Fruit fly (Drosophila melanogaster) whole organism, prepupa: ENCODE data around the gene CG14518.

ENCODE experiments used
- Blimp-1 ChIP-seq: fragments of 200-800 bp; sonication (Bioruptor generic); optimal IDR thresholded peaks from 3 replicates; lab custom pipeline; 2017; ENCODE audit warnings: missing biosample characterization, missing genetic modification characterization, mild to moderate bottlenecking, moderate library complexity, missing genetic modification reagents
- CG10631 ChIP-seq: fragments of 200-800 bp; sonication (Bioruptor generic); optimal IDR thresholded peaks from 2 replicates; lab custom pipeline; 2016; ENCODE audit warnings: missing biosample characterization, missing genetic modification characterization
- CG10669 ChIP-seq: fragments of 200-800 bp; sonication (Bioruptor generic); optimal IDR thresholded peaks from 3 replicates; lab custom pipeline; 2018; ENCODE audit warnings: missing biosample characterization, mild to moderate bottlenecking, missing genetic modification characterization, moderate library complexity
- CG11294 ChIP-seq: fragments of 200-800 bp; sonication (Bioruptor generic); IDR thresholded peaks from 2 replicates; pipeline ENCODE4 v1.3.6; 2022; ENCODE audit warnings: missing biosample characterization, missing genetic modification characterization
- CG11762 ChIP-seq: fragments of 200-800 bp; sonication (Bioruptor generic); optimal IDR thresholded peaks from 3 replicates; lab custom pipeline; 2016; ENCODE audit warnings: missing biosample characterization, missing genetic modification characterization; ENCODE audit not compliant: insufficient read depth
- CG11902 ChIP-seq: fragments of 200-800 bp; sonication (Bioruptor generic); optimal IDR thresholded peaks from 3 replicates; lab custom pipeline; 2016; ENCODE audit warnings: missing biosample characterization, missing genetic modification characterization
- CG15336 ChIP-seq: fragments of 200-800 bp; sonication (Bioruptor generic); IDR thresholded peaks from 2 replicates; pipeline ENCODE4 v1.3.6; 2022; ENCODE audit warnings: missing biosample characterization, missing genetic modification characterization
- CG1621 ChIP-seq: fragments of 200-800 bp; sonication (Bioruptor generic); optimal IDR thresholded peaks from 3 replicates; lab custom pipeline; 2018; ENCODE audit warnings: missing biosample characterization, mild to moderate bottlenecking, missing genetic modification characterization
- CG16779 ChIP-seq: fragments of 200-800 bp; sonication (Bioruptor generic); optimal IDR thresholded peaks from 3 replicates; lab custom pipeline; 2017; ENCODE audit warnings: missing biosample characterization, mild to moderate bottlenecking, missing genetic modification characterization
- CG31627 ChIP-seq: fragments of 200-800 bp; sonication (Bioruptor generic); optimal IDR thresholded peaks from 3 replicates; lab custom pipeline; 2016; ENCODE audit warnings: missing biosample characterization, missing genetic modification characterization
- CG32006 ChIP-seq: fragments of 200-800 bp; sonication (Bioruptor generic); optimal IDR thresholded peaks from 3 replicates; lab custom pipeline; 2017; ENCODE audit warnings: missing biosample characterization, mild to moderate bottlenecking, missing genetic modification characterization
- CG3919 ChIP-seq: fragments of 200-800 bp; sonication (Bioruptor generic); optimal IDR thresholded peaks from 3 replicates; lab custom pipeline; 2016; ENCODE audit warnings: missing biosample characterization, missing genetic modification characterization
- CG4318 ChIP-seq: fragments of 200-800 bp; sonication (Bioruptor generic); optimal IDR thresholded peaks from 3 replicates; lab custom pipeline; 2017; ENCODE audit warnings: missing biosample characterization, mild to moderate bottlenecking, missing genetic modification characterization
- CG6163 ChIP-seq: fragments of 200-800 bp; sonication (Bioruptor generic); IDR thresholded peaks from 3 replicates; pipeline ENCODE4 v1.3.6; 2022; ENCODE audit warnings: missing biosample characterization, missing genetic modification characterization
- CG6276 ChIP-seq: fragments of 200-800 bp; sonication (Bioruptor generic); optimal IDR thresholded peaks from 2 replicates; lab custom pipeline; 2017; ENCODE audit warnings: missing biosample characterization, mild to moderate bottlenecking, missing genetic modification characterization
- CG6808 ChIP-seq: fragments of 200-800 bp; sonication (Bioruptor generic); optimal IDR thresholded peaks from 3 replicates; lab custom pipeline; 2017; ENCODE audit warnings: missing biosample characterization, missing genetic modification characterization, mild to moderate bottlenecking, moderate library complexity, missing genetic modification reagents
- CG6854 ChIP-seq: fragments of 200-800 bp; sonication (Bioruptor generic); optimal IDR thresholded peaks from 2 replicates; lab custom pipeline; 2017; ENCODE audit warnings: missing biosample characterization, mild to moderate bottlenecking, missing genetic modification characterization
- CG7368 ChIP-seq: fragments of 200-800 bp; sonication (Bioruptor generic); optimal IDR thresholded peaks from 3 replicates; lab custom pipeline; 2016; ENCODE audit warnings: missing biosample characterization, missing genetic modification characterization
- CG8119 ChIP-seq: fragments of 200-800 bp; sonication (Bioruptor generic); IDR thresholded peaks from 3 replicates; pipeline ENCODE4 v1.3.6; 2022; ENCODE audit warnings: missing biosample characterization, missing genetic modification characterization
- CG8632 ChIP-seq: fragments of 200-800 bp; sonication (Bioruptor generic); optimal IDR thresholded peaks from 3 replicates; lab custom pipeline; 2016; ENCODE audit warnings: missing biosample characterization, missing genetic modification characterization
- CG9139 ChIP-seq: fragments of 200-800 bp; sonication (Bioruptor generic); optimal IDR thresholded peaks from 3 replicates; lab custom pipeline; 2017; ENCODE audit warnings: missing biosample characterization, mild to moderate bottlenecking, missing genetic modification characterization
- Eip78C ChIP-seq: fragments of 200-800 bp; sonication (Bioruptor generic); peaks from one replicate; lab custom pipeline; 2016; ENCODE audit warnings: missing biosample characterization, missing genetic modification characterization
- Eip93F ChIP-seq: fragments of 200-800 bp; sonication (Bioruptor generic); optimal IDR thresholded peaks from 2 replicates; lab custom pipeline; 2016; ENCODE audit warnings: missing biosample characterization, mild to moderate bottlenecking, missing genetic modification characterization
- Ets96B ChIP-seq: fragments of 200-800 bp; optimal IDR thresholded peaks from 2 replicates; lab custom pipeline; 2019; ENCODE audit warnings: missing biosample characterization, mild to moderate bottlenecking, missing genetic modification characterization, moderate library complexity
- Hr38 ChIP-seq: sonication (Bioruptor generic); optimal IDR thresholded peaks from 2 replicates; lab custom pipeline; 2016; ENCODE audit warnings: missing biosample characterization, missing genetic modification characterization
- Hr4 ChIP-seq: fragments of 200-800 bp; sonication (Bioruptor generic); optimal IDR thresholded peaks from 3 replicates; lab custom pipeline; 2016; ENCODE audit warnings: missing biosample characterization, missing genetic modification characterization
- Lpt ChIP-seq: fragments of 200-800 bp; sonication (Bioruptor generic); optimal IDR thresholded peaks from 3 replicates; lab custom pipeline; 2016; ENCODE audit warnings: missing biosample characterization, missing genetic modification characterization
- Met ChIP-seq: fragments of 200-800 bp; sonication (Bioruptor generic); optimal IDR thresholded peaks from 3 replicates; lab custom pipeline; 2016; ENCODE audit warnings: missing biosample characterization, missing genetic modification characterization
- OdsH ChIP-seq: fragments of 200-800 bp; sonication (Bioruptor generic); optimal IDR thresholded peaks from 3 replicates; lab custom pipeline; 2016; ENCODE audit warnings: missing biosample characterization, missing genetic modification characterization
- Smox ChIP-seq: fragments of 200-800 bp; sonication (Bioruptor generic); optimal IDR thresholded peaks from 3 replicates; lab custom pipeline; 2016; ENCODE audit warnings: missing biosample characterization, missing genetic modification characterization
- Sox102F ChIP-seq: fragments of 200-800 bp; sonication (Bioruptor generic); optimal IDR thresholded peaks from 2 replicates; lab custom pipeline; 2016; ENCODE audit warnings: missing biosample characterization, mild to moderate bottlenecking, missing genetic modification characterization
- Sox14 ChIP-seq: fragments of 200-800 bp; sonication (Bioruptor generic); optimal IDR thresholded peaks from 3 replicates; lab custom pipeline; 2016; ENCODE audit warnings: missing biosample characterization, missing genetic modification characterization
- Sox15 ChIP-seq: fragments of 200-800 bp; sonication (Bioruptor generic); optimal IDR thresholded peaks from 3 replicates; lab custom pipeline; 2016; ENCODE audit warnings: missing biosample characterization, missing genetic modification characterization
- dac ChIP-seq: fragments of 200-800 bp; sonication (Bioruptor generic); optimal IDR thresholded peaks from 2 replicates; lab custom pipeline; 2017; ENCODE audit warnings: missing biosample characterization, mild to moderate bottlenecking, missing genetic modification characterization
- dsx ChIP-seq: fragments of 200-800 bp; optimal IDR thresholded peaks from 3 replicates; lab custom pipeline; 2019; ENCODE audit warnings: missing biosample characterization, mild to moderate bottlenecking, missing genetic modification characterization, moderate library complexity; ENCODE audit not compliant: poor library complexity, severe bottlenecking
- esn ChIP-seq: fragments of 200-800 bp; sonication (Bioruptor generic); optimal IDR thresholded peaks from 2 replicates; lab custom pipeline; 2016; ENCODE audit warnings: missing biosample characterization, mild to moderate bottlenecking, missing genetic modification characterization, moderate library complexity
- fd59A ChIP-seq: fragments of 200-800 bp; sonication (Bioruptor generic); optimal IDR thresholded peaks from 2 replicates; lab custom pipeline; 2017; ENCODE audit warnings: missing biosample characterization, mild to moderate bottlenecking, missing genetic modification characterization, missing genetic modification reagents
- fd85E ChIP-seq: fragments of 200-800 bp; sonication (Bioruptor generic); optimal IDR thresholded peaks from 3 replicates; lab custom pipeline; 2016; ENCODE audit warnings: missing biosample characterization, missing genetic modification characterization
- fkh ChIP-seq: fragments of 200-800 bp; sonication (Bioruptor generic); optimal IDR thresholded peaks from 3 replicates; lab custom pipeline; 2017; ENCODE audit warnings: missing biosample characterization, mild to moderate bottlenecking, missing genetic modification characterization, moderate library complexity
- salr ChIP-seq, 2 experiments: fragments of 200-800 bp; sonication (Bioruptor generic); optimal IDR thresholded peaks; 3 replicates each; lab custom pipeline; 2016 to 2018; ENCODE audit warnings: missing biosample characterization in 2 of 2, missing genetic modification characterization in 2 of 2, mild to moderate bottlenecking in 1 of 2
- spab ChIP-seq: fragments of 200-800 bp; sonication (Bioruptor generic); optimal IDR thresholded peaks from 2 replicates; lab custom pipeline; 2017; ENCODE audit warnings: missing biosample characterization, mild to moderate bottlenecking, missing genetic modification characterization, missing genetic modification reagents
- ss ChIP-seq, 2 experiments: fragments of 200-800 bp; sonication (Bioruptor generic); optimal IDR thresholded peaks; 2 replicates in 1 of 2; 3 replicates in 1 of 2; lab custom pipeline; 2017 to 2018; ENCODE audit warnings: mild to moderate bottlenecking in 2 of 2, missing biosample characterization in 2 of 2, missing genetic modification characterization in 2 of 2, moderate library complexity in 1 of 2
- svp ChIP-seq: fragments of 200-800 bp; sonication (Bioruptor generic); peaks from one replicate; lab custom pipeline; 2016; ENCODE audit warnings: missing biosample characterization, missing genetic modification characterization
- topi ChIP-seq: fragments of 200-800 bp; sonication (Bioruptor generic); optimal IDR thresholded peaks from 3 replicates; lab custom pipeline; 2016; ENCODE audit warnings: missing biosample characterization, missing genetic modification characterization
- vri ChIP-seq: fragments of 200-800 bp; sonication (Bioruptor generic); optimal IDR thresholded peaks from 3 replicates; lab custom pipeline; 2016; ENCODE audit warnings: missing biosample characterization, mild to moderate bottlenecking, missing genetic modification characterization

The CG14518 gene

DNA sequence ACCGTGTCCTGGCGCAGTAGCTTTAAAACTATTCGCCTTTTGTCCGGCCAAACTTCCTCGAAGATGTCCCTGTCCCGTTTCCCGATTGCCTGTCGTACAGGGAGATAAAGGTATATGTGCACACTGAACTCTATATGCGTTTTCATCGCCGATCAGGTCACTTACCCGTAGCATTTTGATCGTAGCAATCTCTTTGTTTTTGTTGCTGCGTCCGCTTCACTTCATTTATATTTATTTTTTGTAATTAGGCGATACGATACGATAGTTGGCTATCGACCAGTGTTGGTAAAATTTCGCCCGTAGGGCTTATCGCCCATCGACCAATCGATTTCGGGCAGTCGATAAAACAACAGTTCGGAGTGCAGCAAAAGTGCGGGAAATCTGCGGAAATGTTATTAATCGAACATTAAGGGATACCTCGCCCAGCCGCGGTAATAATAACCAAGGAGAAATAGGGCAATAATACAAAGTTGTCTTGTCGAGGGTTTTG lies 38.0 kb downstream of the CG14518 start, which contains the start of the genes Cul5 and Bicra:
TSS of gene Cul5 (minus strand) at position 259 of the 490 bp plus-strand sequence.
TSS of gene Bicra (plus strand) at position 324 of the 490 bp plus-strand sequence.
- TF ChIP-seq topi (GFP tag; lab: Kevin White, UChicago) (peak; percentile 14), CG31627 (no peak), Lpt (no peak), vri (GFP tag; lab: Kevin White, UChicago) (peak; percentile 45), CG15336 (GFP tag; lab: Robert Waterston, UW) (no peak), Ets96B (tag; lab: Kevin White, UChicago) (no peak), spab (GFP tag; lab: Kevin White, UChicago) (no peak), Sox15 (no peak), salr (GFP tag; optimal IDR thresholded peaks at IDR 0.05; lab: Kevin White, UChicago) (no peak), dac (GFP tag; lab: Kevin White, UChicago) (peak; percentile 27), CG1621 (tag; lab: Kevin White, UChicago) (no peak), CG16779 (tag; lab: Kevin White, UChicago) (peak; percentile 48), CG6276 (GFP tag; lab: Kevin White, UChicago) (no peak), Hr4 (GFP tag; lab: Kevin White, UChicago) (no peak), CG11762 (GFP tag; lab: Kevin White, UChicago) (no peak), Sox14 (GFP tag; lab: Kevin White, UChicago) (peak; percentile 61), CG3919 (no peak), fkh (GFP tag; lab: Kevin White, UChicago) (peak; percentile 43), CG6854 (GFP tag; lab: Kevin White, UChicago) (peak; percentile 12), ss (GFP tag; optimal IDR thresholded peaks at IDR 0.05; lab: Kevin White, UChicago) (peak; percentile 39 to 54), CG11902 (GFP tag; lab: Kevin White, UChicago) (no peak), fd85E (GFP tag; lab: Kevin White, UChicago) (no peak), CG10669 (GFP tag; lab: Kevin White, UChicago) (no peak), CG9139 (GFP tag; lab: Kevin White, UChicago) (peak; percentile 53), svp (peak; percentile 86), CG8119 (no peak)

DNA sequence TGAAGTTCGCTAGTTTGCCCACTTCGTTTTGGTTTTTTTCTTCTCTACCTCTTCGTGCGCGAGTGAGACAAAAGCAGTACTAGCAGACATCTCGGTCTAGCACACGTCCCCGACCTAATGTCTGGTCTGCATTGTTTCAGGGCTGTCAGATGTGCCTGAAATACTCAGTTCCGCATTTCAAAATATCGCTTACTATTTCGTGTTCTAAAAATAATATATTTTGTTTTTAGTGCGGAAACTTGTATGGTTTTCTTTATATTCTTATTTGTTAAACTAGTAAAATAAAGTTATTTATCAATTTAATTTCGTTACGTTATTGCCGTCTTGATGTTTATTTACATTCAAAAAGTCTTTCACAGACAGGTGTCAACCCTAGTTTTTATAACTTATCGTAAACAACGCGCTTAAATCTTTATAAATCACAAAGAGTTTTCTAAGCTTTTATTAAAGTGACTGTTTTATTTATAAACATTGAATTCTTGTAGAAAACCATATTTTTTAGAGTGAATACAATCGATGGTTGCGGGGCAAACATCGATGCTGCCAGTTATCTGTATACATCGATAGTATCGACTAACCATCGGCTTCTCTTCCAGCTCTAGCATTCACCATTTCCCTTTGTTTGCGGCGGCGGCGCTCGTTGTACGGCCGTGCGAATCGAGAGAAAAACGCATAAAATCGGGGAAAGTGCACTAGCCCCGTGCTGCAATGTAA lies 38.6 kb downstream of the CG14518 start:
- TF ChIP-seq Hr38 (GFP tag; lab: Kevin White, UChicago) (no peak), svp (peak; percentile 74), Met (GFP tag; lab: Kevin White, UChicago) (peak; percentile 76), vri (GFP tag; lab: Kevin White, UChicago) (no peak), fd85E (GFP tag; lab: Kevin White, UChicago) (no peak), Smox (GFP tag; lab: Kevin White, UChicago) (peak; percentile 68), CG6163 (GFP tag; lab: Robert Waterston, UW) (no peak), CG6854 (GFP tag; lab: Kevin White, UChicago) (no peak), CG7368 (peak; percentile 28), OdsH (GFP tag; lab: Kevin White, UChicago) (peak; percentile 63), CG1621 (tag; lab: Kevin White, UChicago) (peak; percentile 37), CG16779 (tag; lab: Kevin White, UChicago) (no peak), CG32006 (GFP tag; lab: Kevin White, UChicago) (peak; percentile 78), esn (GFP tag; lab: Kevin White, UChicago) (peak; percentile 86), CG3919 (peak; percentile 32), dsx (GFP tag; lab: Kevin White, UChicago) (peak; percentile 32), spab (GFP tag; lab: Kevin White, UChicago) (peak; percentile 8), CG4318 (GFP tag; lab: Kevin White, UChicago) (peak; percentile 61), dac (GFP tag; lab: Kevin White, UChicago) (no peak), Ets96B (tag; lab: Kevin White, UChicago) (peak; percentile 65), Lpt (no peak), CG6808 (peak; percentile 75), CG11294 (GFP tag; lab: Robert Waterston, UW) (no peak), fd59A (GFP tag; lab: Kevin White, UChicago) (peak; percentile 62), CG11762 (GFP tag; lab: Kevin White, UChicago) (peak; percentile 41), Sox14 (GFP tag; lab: Kevin White, UChicago) (peak; percentile 81), ss (GFP tag; optimal IDR thresholded peaks at IDR 0.05; lab: Kevin White, UChicago) (peak in 1 of 2 experiments; percentile 18), Eip93F (peak; percentile 26), CG10631 (GFP tag; lab: Kevin White, UChicago) (peak; percentile 82), Blimp-1 (GFP tag; lab: Kevin White, UChicago) (peak; percentile 9), Eip78C (peak; percentile 91), CG8632 (GFP tag; lab: Kevin White, UChicago) (peak; percentile 74), Sox102F (GFP tag; lab: Kevin White, UChicago) (peak; percentile 83), fkh (GFP tag; lab: Kevin White, UChicago) (peak; percentile 55)
